Worm (Caenorhabditis elegans) whole organism, L4 larva: ENCODE measurements around the gene F37B12.3.
A peak's percentile ranks its signal among the peaks of the same experiment; 100 is the strongest.

Experiments
- F44E2.7 ChIP-seq: fragments of 200-800 bp; sonication (Bioruptor generic); IDR thresholded peaks from 2 replicates; pipeline ENCODE4 v2.1.2; 2022; ENCODE audit warnings: missing genetic modification characterization, missing compliant biosample characterization
- T20F7.1 ChIP-seq: fragments of 200-800 bp; sonication (Bioruptor generic); optimal IDR thresholded peaks from 2 replicates; lab custom pipeline; 2018; ENCODE audit warnings: mild to moderate bottlenecking, missing genetic modification characterization, missing compliant biosample characterization
- Y105C5A.15 ChIP-seq: fragments of 200-800 bp; sonication (Bioruptor generic); IDR thresholded peaks from 2 replicates; pipeline ENCODE4 v1.3.6; 2022; ENCODE audit warnings: missing genetic modification characterization, missing compliant biosample characterization
- Y75B8A.6 ChIP-seq: fragments of 200-800 bp; sonication (Bioruptor generic); IDR thresholded peaks from 2 replicates; pipeline ENCODE4 v1.3.6; 2022; ENCODE audit warnings: missing genetic modification reagents, missing genetic modification characterization, missing compliant biosample characterization
- aha-1 ChIP-seq: fragments of 150-350 bp; peaks from one replicate; lab custom pipeline; 2014; ENCODE audit warnings: missing biosample characterization, missing genetic modification characterization
- aly-2 ChIP-seq: sonication (generic microtip); optimal IDR thresholded peaks from 2 replicates; lab custom pipeline; 2018; ENCODE audit warnings: missing biosample characterization, missing genetic modification characterization
- ama-1 ChIP-seq: fragments of 150-350 bp; optimal IDR thresholded peaks from 2 replicates; lab custom pipeline; 2014; ENCODE audit warnings: inconsistent platforms, mixed read lengths
- ceh-20 ChIP-seq: fragments of 200-800 bp; sonication (Bioruptor generic); IDR thresholded peaks from 2 replicates; pipeline ENCODE4 v1.3.6; 2022; ENCODE audit warnings: missing genetic modification reagents, missing genetic modification characterization, missing compliant biosample characterization
- ceh-28 ChIP-seq: fragments of 150-350 bp; optimal IDR thresholded peaks from 2 replicates; lab custom pipeline; 2014; ENCODE audit warnings: missing biosample characterization, missing genetic modification reagents, missing genetic modification characterization
- ceh-62 ChIP-seq: sonication (generic microtip); optimal IDR thresholded peaks from 2 replicates; lab custom pipeline; 2017; ENCODE audit warnings: missing biosample characterization, missing genetic modification characterization
- cey-2 ChIP-seq: sonication (generic microtip); optimal IDR thresholded peaks from 3 replicates; lab custom pipeline; 2017; ENCODE audit warnings: missing genetic modification characterization, mild to moderate bottlenecking, missing compliant biosample characterization, antibody characterized with exemption, borderline replicate concordance; ENCODE audit not compliant: insufficient read depth
- dpl-1 ChIP-seq: fragments of 150-350 bp; optimal IDR thresholded peaks from 2 replicates; lab custom pipeline; 2014; ENCODE audit warnings: missing biosample characterization, missing genetic modification reagents, missing genetic modification characterization
- duxl-1 ChIP-seq: sonication (generic microtip); optimal IDR thresholded peaks from 2 replicates; lab custom pipeline; 2016; ENCODE audit warnings: mild to moderate bottlenecking, missing genetic modification characterization, moderate library complexity, missing compliant biosample characterization; ENCODE audit not compliant: poor library complexity
- dve-1 ChIP-seq: sonication (generic microtip); optimal IDR thresholded peaks from 2 replicates; lab custom pipeline; 2017; ENCODE audit warnings: antibody characterized with exemption, mild to moderate bottlenecking, missing genetic modification characterization, missing compliant biosample characterization; ENCODE audit not compliant: insufficient read depth
- egl-27 ChIP-seq: sonication (generic microtip); optimal IDR thresholded peaks from 3 replicates; lab custom pipeline; 2017; ENCODE audit warnings: missing biosample characterization, missing genetic modification reagents, missing genetic modification characterization
- egl-43 ChIP-seq: fragments of 200-800 bp; sonication (Bioruptor generic); IDR thresholded peaks from 2 replicates; pipeline ENCODE4 v1.3.6; 2022; ENCODE audit warnings: missing genetic modification reagents, missing genetic modification characterization, missing compliant biosample characterization
- hlh-30 ChIP-seq: sonication (generic microtip); optimal IDR thresholded peaks from 2 replicates; lab custom pipeline; 2017; ENCODE audit warnings: antibody characterized with exemption, mild to moderate bottlenecking, missing genetic modification characterization, missing compliant biosample characterization; ENCODE audit not compliant: insufficient read depth
- lin-38 ChIP-seq: fragments of 200-800 bp; sonication (Bioruptor generic); IDR thresholded peaks from 2 replicates; pipeline ENCODE4 v1.3.6; 2022; ENCODE audit warnings: missing genetic modification reagents, missing genetic modification characterization, missing compliant biosample characterization
- madf-9 ChIP-seq: fragments of 200-800 bp; sonication (Bioruptor generic); conservative IDR thresholded peaks from 2 replicates; pipeline ENCODE4 v1.3.6; 2022; ENCODE audit warnings: missing genetic modification reagents, missing genetic modification characterization, missing compliant biosample characterization
- mdl-1 ChIP-seq, 2 experiments: fragments of 150-350 bp in 1 of 2; sonication (generic microtip) in 1 of 2; optimal IDR thresholded peaks; 2 replicates each; lab custom pipeline; 2014 to 2017; ENCODE audit warnings: missing biosample characterization in 2 of 2, missing genetic modification characterization in 2 of 2
- mes-2 ChIP-seq: sonication (generic microtip); optimal IDR thresholded peaks from 2 replicates; lab custom pipeline; 2016; ENCODE audit warnings: missing genotype, mild to moderate bottlenecking, missing genetic modification characterization, missing compliant biosample characterization; ENCODE audit not compliant: poor library complexity, severe bottlenecking
- mxl-3 ChIP-seq: fragments of 200-800 bp; sonication (Bioruptor generic); optimal IDR thresholded peaks from 2 replicates; lab custom pipeline; 2018; ENCODE audit warnings: mild to moderate bottlenecking, missing genetic modification characterization, missing compliant biosample characterization
- nhr-10 ChIP-seq: fragments of 150-350 bp; optimal IDR thresholded peaks from 2 replicates; lab custom pipeline; 2014; ENCODE audit warnings: missing biosample characterization, missing genetic modification characterization
- nhr-11 ChIP-seq: fragments of 150-350 bp; optimal IDR thresholded peaks from 2 replicates; lab custom pipeline; 2014; ENCODE audit warnings: missing biosample characterization, missing genetic modification characterization
- nhr-111 ChIP-seq: fragments of 200-800 bp; sonication (Bioruptor generic); optimal IDR thresholded peaks from 2 replicates; lab custom pipeline; 2018; ENCODE audit warnings: mild to moderate bottlenecking, missing genetic modification characterization, missing compliant biosample characterization
- nhr-237 ChIP-seq: sonication (generic microtip); optimal IDR thresholded peaks from 2 replicates; lab custom pipeline; 2017; ENCODE audit warnings: missing biosample characterization, missing genetic modification characterization
- pqm-1 ChIP-seq: sonication (generic microtip); optimal IDR thresholded peaks from 2 replicates; lab custom pipeline; 2017; ENCODE audit warnings: missing biosample characterization, missing genetic modification characterization
- rbr-2 ChIP-seq: sonication (generic microtip); optimal IDR thresholded peaks from 2 replicates; lab custom pipeline; 2016; ENCODE audit warnings: missing genotype, missing genetic modification characterization, missing compliant biosample characterization
- saeg-2 ChIP-seq: fragments of 200-800 bp; sonication (Bioruptor generic); IDR thresholded peaks from 2 replicates; pipeline ENCODE4 v1.3.6; 2022; ENCODE audit warnings: missing genetic modification reagents, missing genetic modification characterization, missing compliant biosample characterization
- set-16 ChIP-seq: fragments of 200-800 bp; sonication (Bioruptor generic); IDR thresholded peaks from 2 replicates; pipeline ENCODE4 v1.3.6; 2022; ENCODE audit warnings: missing genetic modification reagents, missing genetic modification characterization, missing compliant biosample characterization
- snpc-1.2 ChIP-seq: fragments of 200-800 bp; sonication (Bioruptor generic); IDR thresholded peaks from 2 replicates; pipeline ENCODE4 v1.3.6; 2022; ENCODE audit warnings: missing genetic modification reagents, missing genetic modification characterization, missing compliant biosample characterization
- spr-1 ChIP-seq: sonication (generic microtip); optimal IDR thresholded peaks from 2 replicates; lab custom pipeline; 2016; ENCODE audit warnings: mild to moderate bottlenecking, missing genetic modification characterization, missing compliant biosample characterization
- tag-97 ChIP-seq: fragments of 200-800 bp; sonication (Bioruptor generic); IDR thresholded peaks from 2 replicates; pipeline ENCODE4 v1.3.6; 2022; ENCODE audit warnings: missing genetic modification characterization, missing compliant biosample characterization
- unc-130 ChIP-seq: sonication (generic microtip); optimal IDR thresholded peaks from 2 replicates; lab custom pipeline; 2016; ENCODE audit warnings: missing genetic modification reagents, missing genetic modification characterization, missing compliant biosample characterization
- unc-62 ChIP-seq, 3 experiments: fragments of 150-350 bp in 1 of 3; sonication (generic microtip); optimal IDR thresholded peaks in 2 of 3; peaks in 1 of 3; 1 replicate in 1 of 3; 2 replicates in 2 of 3; lab custom pipeline; 2014 to 2017; ENCODE audit warnings: missing biosample characterization in 3 of 3, missing genetic modification characterization in 3 of 3, missing genetic modification reagents in 3 of 3, missing genotype in 1 of 3

The F37B12.3 gene

DNA sequence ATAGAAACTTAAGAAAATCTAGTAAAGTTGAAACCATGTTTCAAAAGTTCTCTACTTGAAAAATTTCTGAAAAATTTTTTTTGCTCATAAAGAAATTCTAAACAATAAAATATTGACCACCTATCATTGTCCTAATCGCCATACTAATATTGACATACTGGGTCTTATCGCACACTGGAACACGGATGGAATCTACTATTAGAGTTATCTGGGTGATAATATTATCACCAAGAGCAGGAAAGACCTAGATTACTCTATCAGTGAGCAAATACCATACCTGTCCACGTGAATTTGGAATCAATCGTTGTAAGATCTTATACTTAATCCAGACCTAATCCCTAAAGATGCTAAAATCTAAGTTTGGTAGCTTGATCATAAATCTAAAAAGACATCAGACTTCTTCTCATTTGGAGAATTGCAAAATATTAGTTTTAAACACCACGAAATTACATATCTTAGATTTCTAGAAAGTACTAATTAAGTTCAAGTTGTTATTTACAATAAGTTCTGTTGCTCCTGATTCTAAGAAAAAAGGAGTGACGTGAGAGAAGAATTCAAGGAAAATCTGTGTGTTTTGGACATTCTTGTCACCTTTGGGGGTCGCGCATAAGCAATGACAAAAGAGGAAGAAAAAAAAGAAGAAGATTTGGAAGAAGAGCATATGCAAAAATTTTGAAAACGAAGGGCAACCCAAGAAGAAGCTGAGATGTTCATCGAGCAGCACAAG, 31.1 kb downstream of the F37B12.3 start:
- TF ChIP-seq unc-62 (GFP tag; optimal IDR thresholded peaks at IDR 0.05 in 1 of 2; lab: Kevin White, UChicago) (peak in 1 of 2 experiments; percentile 27), unc-62 (tag; optimal IDR thresholded peaks at IDR 0.05; lab: Kevin White, UChicago) (no peak), dve-1 (tag; lab: Kevin White, UChicago) (no peak), F44E2.7 (GFP tag; lab: Robert Waterston, UW) (no peak), rbr-2 (peak; percentile 10), nhr-11 (tag; lab: Kevin White, UChicago) (peak; percentile 39), nhr-10 (tag; lab: Kevin White, UChicago) (no peak), mxl-3 (GFP tag; lab: Kevin White, UChicago) (no peak), nhr-237 (no peak), ceh-20 (GFP tag; lab: Robert Waterston, UW) (no peak), snpc-1.2 (GFP tag; lab: Robert Waterston, UW) (no peak), T20F7.1 (GFP tag; lab: Kevin White, UChicago) (no peak), aha-1 (tag; lab: Kevin White, UChicago) (no peak), aly-2 (tag; lab: Kevin White, UChicago) (no peak), nhr-111 (no peak)

DNA sequence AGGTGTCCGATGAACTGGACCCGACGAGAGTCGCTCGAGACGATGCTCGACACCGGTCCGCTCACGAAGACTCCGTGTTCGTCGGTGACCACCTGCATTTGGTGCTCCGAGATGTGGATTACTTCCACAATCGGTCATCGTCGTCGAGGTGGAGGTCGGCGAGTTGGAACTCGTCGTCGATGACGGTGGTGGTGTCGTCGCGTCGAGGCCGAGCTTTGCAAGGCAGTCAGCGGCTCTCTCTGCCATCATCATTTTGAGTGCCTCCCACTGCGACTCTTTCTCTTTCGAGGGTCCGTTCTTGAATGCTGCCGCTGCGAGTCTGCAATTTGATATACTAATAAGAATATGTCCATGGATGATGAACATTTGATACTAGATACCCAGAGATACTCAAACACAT, 33.5 kb downstream of the F37B12.3 start:
- TF ChIP-seq ceh-20 (GFP tag; lab: Robert Waterston, UW) (no peak), pqm-1 (tag; lab: Kevin White, UChicago) (no peak), unc-62 (GFP tag; optimal IDR thresholded peaks at IDR 0.05 in 1 of 2; lab: Kevin White, UChicago) (no peak), unc-62 (tag; optimal IDR thresholded peaks at IDR 0.05; lab: Kevin White, UChicago) (no peak), set-16 (GFP tag; lab: Robert Waterston, UW) (peak; percentile 87), egl-27 (tag; lab: Kevin White, UChicago) (no peak), ceh-62 (no peak), duxl-1 (tag; lab: Kevin White, UChicago) (no peak), snpc-1.2 (GFP tag; lab: Robert Waterston, UW) (no peak), dpl-1 (GFP tag; lab: Kevin White, UChicago) (no peak), ceh-28 (tag; lab: Kevin White, UChicago) (no peak), T20F7.1 (GFP tag; lab: Kevin White, UChicago) (no peak), F44E2.7 (GFP tag; lab: Robert Waterston, UW) (no peak), egl-43 (GFP tag; lab: Robert Waterston, UW) (peak; percentile 67; the same call in 1 of the 2 replicates), cey-2 (tag; lab: Kevin White, UChicago) (no peak), spr-1 (tag; lab: Kevin White, UChicago) (no peak)

- TF ChIP-seq Y105C5A.15 (GFP tag; lab: Robert Waterston, UW) (no peak), lin-38 (GFP tag; lab: Robert Waterston, UW) (no peak), unc-130 (no peak), mes-2 (tag; lab: Kevin White, UChicago) (no peak), tag-97 (GFP tag; lab: Robert Waterston, UW) (no peak), hlh-30 (tag; lab: Kevin White, UChicago) (no peak), madf-9 (no peak), saeg-2 (GFP tag; lab: Robert Waterston, UW) (no peak), mdl-1 (tag; optimal IDR thresholded peaks at IDR 0.05; lab: Kevin White, UChicago) (no peak), ama-1 (no peak), Y75B8A.6 (no peak), T20F7.1 (GFP tag; lab: Kevin White, UChicago) (no peak)
Observed at ce11 chrII:9005067-9005466, 36.1 kb downstream of the F37B12.3 start, which contains the start of gene F44G4.7. Gene F44G4.7, minus strand, starts transcription at chrII:9005167.
